Worm (Caenorhabditis elegans) whole organism, early embryonic: Measurements from ENCODE around the gene acaa-2.

Experiments used
- B0310.2 ChIP-seq: sonication (generic microtip); optimal IDR thresholded peaks from 2 replicates; lab custom pipeline; 2016; ENCODE audit warnings: mild to moderate bottlenecking, missing genetic modification characterization, missing compliant biosample characterization
- F13C5.2 ChIP-seq: sonication (generic microtip); optimal IDR thresholded peaks from 2 replicates; lab custom pipeline; 2017; ENCODE audit warnings: mild to moderate bottlenecking, missing genetic modification characterization, inconsistent platforms, missing compliant biosample characterization
- aly-1 ChIP-seq: sonication (generic microtip); optimal IDR thresholded peaks from 2 replicates; lab custom pipeline; 2016; ENCODE audit warnings: missing genetic modification characterization, missing compliant biosample characterization
- ama-1 ChIP-seq: fragments of 150-350 bp; optimal IDR thresholded peaks from 2 replicates; lab custom pipeline; 2014
- ceh-13 ChIP-seq: fragments of 200-800 bp; sonication (Bioruptor generic); optimal IDR thresholded peaks from 2 replicates; lab custom pipeline; 2018; ENCODE audit warnings: mild to moderate bottlenecking, missing genetic modification characterization, missing compliant biosample characterization
- ceh-36 ChIP-seq: sonication (generic microtip); optimal IDR thresholded peaks from 2 replicates; lab custom pipeline; 2016; ENCODE audit warnings: missing genetic modification characterization, inconsistent platforms, missing compliant biosample characterization
- ets-7 ChIP-seq: sonication (generic microtip); optimal IDR thresholded peaks from 2 replicates; lab custom pipeline; 2016; ENCODE audit warnings: missing genotype, missing genetic modification characterization, missing compliant biosample characterization
- flt-1 ChIP-seq: fragments of 200-800 bp; sonication (Bioruptor generic); IDR thresholded peaks from 2 replicates; pipeline ENCODE4 v1.3.6; 2022; ENCODE audit warnings: missing genetic modification characterization, missing compliant biosample characterization
- hmbx-1 ChIP-seq: sonication (generic microtip); optimal IDR thresholded peaks from 2 replicates; lab custom pipeline; 2016; ENCODE audit warnings: mild to moderate bottlenecking, missing genetic modification characterization, missing compliant biosample characterization
- hmg-4 ChIP-seq: fragments of 200-800 bp; sonication (Bioruptor generic); optimal IDR thresholded peaks from 2 replicates; lab custom pipeline; 2018; ENCODE audit warnings: mild to moderate bottlenecking, missing genetic modification characterization, missing compliant biosample characterization
- hnd-1 ChIP-seq: sonication (generic microtip); optimal IDR thresholded peaks from 2 replicates; lab custom pipeline; 2016; ENCODE audit warnings: missing genetic modification characterization, missing compliant biosample characterization
- pes-1 ChIP-seq: fragments of 200-800 bp; sonication (Bioruptor generic); IDR thresholded peaks from 2 replicates; pipeline ENCODE4 v1.3.6; 2022; ENCODE audit warnings: missing genetic modification reagents, missing genetic modification characterization, missing compliant biosample characterization
- scrt-1 ChIP-seq: fragments of 200-800 bp; sonication (Bioruptor generic); IDR thresholded peaks from 2 replicates; pipeline ENCODE4 v1.3.6; 2022; ENCODE audit warnings: missing genetic modification characterization, missing compliant biosample characterization
- sea-1 ChIP-seq: fragments of 200-800 bp; sonication (Bioruptor generic); conservative IDR thresholded peaks from 2 replicates; pipeline ENCODE4 v1.3.6; 2022; ENCODE audit warnings: missing genetic modification characterization, missing compliant biosample characterization
- tbx-11 ChIP-seq: fragments of 200-800 bp; sonication (Bioruptor generic); IDR thresholded peaks from 2 replicates; pipeline ENCODE4 v1.3.6; 2022; ENCODE audit warnings: missing genetic modification characterization, missing compliant biosample characterization
- tbx-37 ChIP-seq: fragments of 200-800 bp; sonication (Bioruptor generic); conservative IDR thresholded peaks from 2 replicates; pipeline ENCODE4 v1.3.6; 2022; ENCODE audit warnings: missing genetic modification reagents, missing genetic modification characterization, missing compliant biosample characterization
- tra-4 ChIP-seq: sonication (generic microtip); optimal IDR thresholded peaks from 2 replicates; lab custom pipeline; 2017; ENCODE audit warnings: missing genetic modification characterization, missing compliant biosample characterization

The acaa-2 gene

ce11 chrIII:13310552-13310951 lies 34.2 kb upstream of the acaa-2 start:
- TF ChIP-seq B0310.2 (tag; lab: Kevin White, UChicago) = no peak
- no peak for TF ChIP-seq hnd-1 (tag; lab: Kevin White, UChicago)
- no peak for TF ChIP-seq F13C5.2 (tag; lab: Kevin White, UChicago)
- TF ChIP-seq ceh-13 (GFP tag; lab: Kevin White, UChicago) = no peak
- no peak for TF ChIP-seq hmbx-1 (tag; lab: Kevin White, UChicago)
- TF ChIP-seq tra-4 = no peak
- no peak for TF ChIP-seq ets-7 (tag; lab: Kevin White, UChicago)
- TF ChIP-seq flt-1 = no peak
- no peak for TF ChIP-seq hmg-4 (GFP tag; lab: Kevin White, UChicago)

ce11 chrIII:13313788-13314187 lies 30.9 kb upstream of the acaa-2 start, which contains the start of gene Y43F4B.10:
Y43F4B.10 (plus strand) TSS chrIII:13314068.
- TF ChIP-seq F13C5.2 (tag; lab: Kevin White, UChicago) (no peak), hnd-1 (tag; lab: Kevin White, UChicago) (no peak), pes-1 (GFP tag; lab: Robert Waterston, UW) (no peak), hmg-4 (GFP tag; lab: Kevin White, UChicago) (no peak), hmbx-1 (tag; lab: Kevin White, UChicago) (no peak), flt-1 (no peak), scrt-1 (GFP tag; lab: Robert Waterston, UW) (no peak), ama-1 (no peak), tra-4 (no peak), ceh-36 (tag; lab: Kevin White, UChicago) (no peak), ets-7 (tag; lab: Kevin White, UChicago) (no peak), sea-1 (GFP tag; lab: Robert Waterston, UW) (no peak), ceh-13 (GFP tag; lab: Kevin White, UChicago) (no peak), tbx-11 (GFP tag; lab: Robert Waterston, UW) (no peak), aly-1 (tag; lab: Kevin White, UChicago) (no peak), tbx-37 (GFP tag; lab: Robert Waterston, UW) (no peak), B0310.2 (tag; lab: Kevin White, UChicago) (no peak)

- TF ChIP-seq tbx-37 (GFP tag; lab: Robert Waterston, UW) = no peak
- no peak for TF ChIP-seq tra-4
- no peak for TF ChIP-seq ceh-36 (tag; lab: Kevin White, UChicago)
- TF ChIP-seq hmg-4 (GFP tag; lab: Kevin White, UChicago) = no peak
- no peak for TF ChIP-seq ets-7 (tag; lab: Kevin White, UChicago)
- TF ChIP-seq scrt-1 (GFP tag; lab: Robert Waterston, UW) = no peak
- no peak for TF ChIP-seq F13C5.2 (tag; lab: Kevin White, UChicago)
- no peak for TF ChIP-seq B0310.2 (tag; lab: Kevin White, UChicago)
- no peak for TF ChIP-seq hmbx-1 (tag; lab: Kevin White, UChicago)
- TF ChIP-seq pes-1 (GFP tag; lab: Robert Waterston, UW) = no peak
- TF ChIP-seq aly-1 (tag; lab: Kevin White, UChicago) = no peak
- no peak for TF ChIP-seq tbx-11 (GFP tag; lab: Robert Waterston, UW)
Measured at ce11 chrIII:13314636-13315035, 30.1 kb upstream of the acaa-2 start.

- TF ChIP-seq ceh-13 (GFP tag; lab: Kevin White, UChicago) (no peak), hmbx-1 (tag; lab: Kevin White, UChicago) (no peak), sea-1 (GFP tag; lab: Robert Waterston, UW) (no peak), ama-1 (no peak), tbx-11 (GFP tag; lab: Robert Waterston, UW) (no peak), ets-7 (tag; lab: Kevin White, UChicago) (no peak), hmg-4 (GFP tag; lab: Kevin White, UChicago) (no peak), tbx-37 (GFP tag; lab: Robert Waterston, UW) (no peak), F13C5.2 (tag; lab: Kevin White, UChicago) (no peak), ceh-36 (tag; lab: Kevin White, UChicago) (no peak), flt-1 (no peak), hnd-1 (tag; lab: Kevin White, UChicago) (no peak), tra-4 (no peak), B0310.2 (tag; lab: Kevin White, UChicago) (no peak), scrt-1 (GFP tag; lab: Robert Waterston, UW) (no peak)
Measured at ce11 chrIII:13315071-13315470, 29.7 kb upstream of the acaa-2 start, which contains the start of gene dph-7. dph-7 (plus strand) TSS chrIII:13315123.

ce11 chrIII:13316935-13317334 lies 27.8 kb upstream of the acaa-2 start:
- TF ChIP-seq aly-1 (tag; lab: Kevin White, UChicago) (no peak), B0310.2 (tag; lab: Kevin White, UChicago) (no peak), ets-7 (tag; lab: Kevin White, UChicago) (no peak), hmg-4 (GFP tag; lab: Kevin White, UChicago) (no peak), ama-1 (no peak), tbx-37 (GFP tag; lab: Robert Waterston, UW) (no peak), scrt-1 (GFP tag; lab: Robert Waterston, UW) (no peak), hmbx-1 (tag; lab: Kevin White, UChicago) (no peak), F13C5.2 (tag; lab: Kevin White, UChicago) (no peak), sea-1 (GFP tag; lab: Robert Waterston, UW) (no peak)

- TF ChIP-seq B0310.2 (tag; lab: Kevin White, UChicago) = no peak
Measured at ce11 chrIII:13317383-13317911, 27.3 kb upstream of the acaa-2 start.

- TF ChIP-seq tbx-11 (GFP tag; lab: Robert Waterston, UW) (no peak), scrt-1 (GFP tag; lab: Robert Waterston, UW) (no peak), hnd-1 (tag; lab: Kevin White, UChicago) (no peak), tbx-37 (GFP tag; lab: Robert Waterston, UW) (no peak), ceh-13 (GFP tag; lab: Kevin White, UChicago) (no peak), hmg-4 (GFP tag; lab: Kevin White, UChicago) (no peak), tra-4 (no peak), ceh-36 (tag; lab: Kevin White, UChicago) (no peak), hmbx-1 (tag; lab: Kevin White, UChicago) (no peak), ama-1 (no peak), flt-1 (no peak), aly-1 (tag; lab: Kevin White, UChicago) (no peak), ets-7 (tag; lab: Kevin White, UChicago) (no peak)
Measured at ce11 chrIII:13322578-13322977, 22.2 kb upstream of the acaa-2 start, which contains the start of gene F53A2.11. F53A2.11 (minus strand) TSS chrIII:13322678.
